Fruit fly (Drosophila melanogaster): ENCODE data around the gene CG32152.

Gene CG32152

dm6 chr3L:16150161-16150538 lies 6.3 kb upstream of the CG32152 start (continued):
- TF ChIP-seq E2f1 (GFP tag; IDR thresholded peaks at IDR 0.05) (no peak), Meics (GFP tag; optimal IDR thresholded peaks at IDR 0.05) (no peak), sim (GFP tag; IDR thresholded peaks at IDR 0.05) (no peak), dpn (GFP tag; optimal IDR thresholded peaks at IDR 0.05) (no peak), CG12769 (tag; optimal IDR thresholded peaks at IDR 0.05) (peak; percentile 52), CG12236 (GFP tag; optimal IDR thresholded peaks at IDR 0.05) (no peak), Adf1 (GFP tag; IDR thresholded peaks at IDR 0.05) (peak; percentile 54), B-H2 (GFP tag; optimal IDR thresholded peaks at IDR 0.05) (peak; percentile 20), CG12942 (GFP tag; optimal IDR thresholded peaks at IDR 0.05) (no peak), sens (GFP tag) (no peak), CoRest (tag; optimal IDR thresholded peaks at IDR 0.05) (no peak), CG7556 (GFP tag; optimal IDR thresholded peaks at IDR 0.05) (no peak), MESR4 (GFP tag; optimal IDR thresholded peaks at IDR 0.05) (no peak), ind (GFP tag; optimal IDR thresholded peaks at IDR 0.05) (no peak), Eip74EF (GFP tag; optimal IDR thresholded peaks at IDR 0.05) (no peak), peb (GFP tag; IDR thresholded peaks at IDR 0.05) (no peak), nom (GFP tag; optimal IDR thresholded peaks at IDR 0.05) (peak; percentile 51), CG4282 (GFP tag; optimal IDR thresholded peaks at IDR 0.05) (no peak), CG17829 (tag; optimal IDR thresholded peaks at IDR 0.05) (no peak), bab2 (GFP tag; optimal IDR thresholded peaks at IDR 0.05) (no peak), CG4820 (GFP tag; optimal IDR thresholded peaks at IDR 0.05) (no peak), CG11696 (GFP tag; IDR thresholded peaks at IDR 0.05) (no peak), scrt (GFP tag; optimal IDR thresholded peaks at IDR 0.05) (no peak), Elba2 (GFP tag; optimal IDR thresholded peaks at IDR 0.05) (no peak), CG10147 (GFP tag; optimal IDR thresholded peaks at IDR 0.05) (no peak), CG17359 (tag; optimal IDR thresholded peaks at IDR 0.05) (no peak), CG30403 (GFP tag; optimal IDR thresholded peaks at IDR 0.05) (no peak), Optix (GFP tag; IDR thresholded peaks at IDR 0.05) (no peak), CG12744 (GFP tag; optimal IDR thresholded peaks at IDR 0.05) (no peak), CG10321 (GFP tag; IDR thresholded peaks at IDR 0.05) (no peak), CG13123 (GFP tag; optimal IDR thresholded peaks at IDR 0.05) (no peak), CG2875 (GFP tag; optimal IDR thresholded peaks at IDR 0.05) (no peak), CG13287 (GFP tag; IDR thresholded peaks at IDR 0.05; ENCODE audit: partially characterized antibody) (no peak; the same call in 1 of the 2 replicates), CkIIα-i1 (GFP tag; IDR thresholded peaks at IDR 0.05) (no peak), CG12391 (tag; optimal IDR thresholded peaks at IDR 0.05) (no peak), CG10543 (GFP tag; optimal IDR thresholded peaks at IDR 0.05) (peak; percentile 65), CG7928 (GFP tag; optimal IDR thresholded peaks at IDR 0.05) (no peak), Hmr (GFP tag; optimal IDR thresholded peaks at IDR 0.05) (no peak), zen2 (GFP tag; IDR thresholded peaks at IDR 0.05; ENCODE audit: partially characterized antibody) (no peak), Med (GFP tag) (peak; percentile 79), chinmo (GFP tag; IDR thresholded peaks at IDR 0.05; ENCODE audit: partially characterized antibody) (peak; percentile 91; the same call in 3 of the 4 replicates), CG17912 (GFP tag; optimal IDR thresholded peaks at IDR 0.05) (no peak), chif (GFP tag; optimal IDR thresholded peaks at IDR 0.05) (no peak), CG32532 (GFP tag; IDR thresholded peaks at IDR 0.05) (no peak), CG17802 (tag; optimal IDR thresholded peaks at IDR 0.05) (no peak), Mad (GFP tag; optimal IDR thresholded peaks at IDR 0.05) (no peak), stwl (tag; optimal IDR thresholded peaks at IDR 0.05) (no peak), rib (GFP tag; IDR thresholded peaks at IDR 0.05) (peak; percentile 39; the same call in 1 of the 2 replicates), Dll (GFP tag; IDR thresholded peaks at IDR 0.05; ENCODE audit: partially characterized antibody) (no peak), bbx (GFP tag; IDR thresholded peaks at IDR 0.05; ENCODE audit: partially characterized antibody) (no peak), lmd (GFP tag; IDR thresholded peaks at IDR 0.05) (no peak), Hr39 (optimal IDR thresholded peaks at IDR 0.05) (no peak)
